Fruit fly (Drosophila melanogaster) whole organism, embryonic: ENCODE measurements around the gene tmod.

Experiments
- Aef1 ChIP-seq: fragments of 200-800 bp; sonication (Bioruptor generic); IDR thresholded peaks from 3 replicates; pipeline ENCODE4 v1.3.6; 2022; ENCODE audit warnings: missing biosample characterization, missing genetic modification characterization
- Antp ChIP-seq: fragments of 200-800 bp; sonication (Bioruptor generic); optimal IDR thresholded peaks from 3 replicates; lab custom pipeline; 2016; ENCODE audit warnings: missing biosample characterization, missing genetic modification characterization
- CG11085 ChIP-seq: fragments of 200-800 bp; sonication (Bioruptor generic); IDR thresholded peaks from 2 replicates; pipeline ENCODE4 v1.3.6; 2022; ENCODE audit warnings: missing biosample characterization, missing genetic modification characterization
- CG11247 ChIP-seq: fragments of 200-800 bp; sonication (Bioruptor generic); IDR thresholded peaks from 2 replicates; pipeline ENCODE4 v1.3.6; 2022; ENCODE audit warnings: missing biosample characterization, missing genetic modification characterization
- CG12769 ChIP-seq: fragments of 200-800 bp; sonication (Bioruptor generic); optimal IDR thresholded peaks from 2 replicates; lab custom pipeline; 2019; ENCODE audit warnings: missing biosample characterization, mild to moderate bottlenecking, missing genetic modification characterization, moderate library complexity
- CG12942 ChIP-seq: fragments of 200-800 bp; sonication (Bioruptor generic); optimal IDR thresholded peaks from 3 replicates; lab custom pipeline; 2016; ENCODE audit warnings: missing biosample characterization, missing genetic modification characterization
- CG13894 ChIP-seq: fragments of 200-800 bp; sonication (Bioruptor generic); optimal IDR thresholded peaks from 3 replicates; lab custom pipeline; 2018; ENCODE audit warnings: missing biosample characterization, mild to moderate bottlenecking, missing genetic modification characterization, moderate library complexity
- CG15269 ChIP-seq: fragments of 200-800 bp; sonication (Bioruptor generic); optimal IDR thresholded peaks from 2 replicates; lab custom pipeline; 2018; ENCODE audit warnings: missing biosample characterization, mild to moderate bottlenecking, missing genetic modification characterization, moderate library complexity
- CG15514 ChIP-seq: fragments of 200-800 bp; sonication (Bioruptor generic); optimal IDR thresholded peaks from 3 replicates; lab custom pipeline; 2017; ENCODE audit warnings: missing biosample characterization, missing genetic modification characterization, mild to moderate bottlenecking, moderate library complexity, missing genetic modification reagents
- CG15696 ChIP-seq: fragments of 200-800 bp; sonication (Bioruptor generic); optimal IDR thresholded peaks from 2 replicates; lab custom pipeline; 2019; ENCODE audit warnings: missing biosample characterization, mild to moderate bottlenecking, missing genetic modification characterization, moderate library complexity
- CG17361 ChIP-seq: fragments of 200-800 bp; sonication (Bioruptor generic); IDR thresholded peaks from 3 replicates; pipeline ENCODE4 v1.3.6; 2022; ENCODE audit warnings: missing biosample characterization, missing genetic modification characterization
- CG17829 ChIP-seq: fragments of 200-800 bp; optimal IDR thresholded peaks from 2 replicates; lab custom pipeline; 2019; ENCODE audit warnings: missing biosample characterization, mild to moderate bottlenecking, missing genetic modification characterization, moderate library complexity
- CG1792 ChIP-seq: fragments of 200-800 bp; sonication (Bioruptor generic); optimal IDR thresholded peaks from 2 replicates; lab custom pipeline; 2016; ENCODE audit warnings: missing biosample characterization, missing genetic modification characterization
- CG34224 ChIP-seq: fragments of 200-800 bp; sonication (Bioruptor generic); IDR thresholded peaks from 3 replicates; pipeline ENCODE4 v1.3.6; 2022; ENCODE audit warnings: missing biosample characterization, missing genetic modification characterization; ENCODE audit not compliant: partially characterized antibody
- CG34376 ChIP-seq: fragments of 200-800 bp; sonication (Bioruptor generic); optimal IDR thresholded peaks from 2 replicates; lab custom pipeline; 2018; ENCODE audit warnings: missing biosample characterization, mild to moderate bottlenecking, missing genetic modification characterization
- CG3726 ChIP-seq: fragments of 200-800 bp; sonication (Bioruptor generic); IDR thresholded peaks from 3 replicates; pipeline ENCODE4, ENCODE4 v1.3.6; 2022; ENCODE audit warnings: missing biosample characterization, missing genetic modification characterization
- CG42726 ChIP-seq: fragments of 200-800 bp; sonication (Bioruptor generic); IDR thresholded peaks from 2 replicates; pipeline ENCODE4 v1.3.6; 2022; ENCODE audit warnings: missing biosample characterization, missing genetic modification characterization; ENCODE audit not compliant: partially characterized antibody
- CG4820 ChIP-seq: fragments of 200-800 bp; sonication (Bioruptor generic); optimal IDR thresholded peaks from 3 replicates; lab custom pipeline; 2016; ENCODE audit warnings: missing biosample characterization, missing genetic modification characterization
- CG6175 ChIP-seq: fragments of 200-800 bp; sonication (Bioruptor generic); IDR thresholded peaks from 3 replicates; pipeline ENCODE4 v1.3.6; 2022; ENCODE audit warnings: missing biosample characterization, missing genetic modification characterization
- CG6854 ChIP-seq: fragments of 200-800 bp; sonication (Bioruptor generic); optimal IDR thresholded peaks from 3 replicates; lab custom pipeline; 2017; ENCODE audit warnings: missing biosample characterization, mild to moderate bottlenecking, missing genetic modification characterization
- D19B ChIP-seq: fragments of 200-800 bp; sonication (Bioruptor generic); optimal IDR thresholded peaks from 2 replicates; lab custom pipeline; 2017; ENCODE audit warnings: missing biosample characterization, mild to moderate bottlenecking, missing genetic modification characterization
- Dref ChIP-seq: fragments of 200-800 bp; sonication (Bioruptor generic); IDR thresholded peaks from 2 replicates; pipeline ENCODE4 v1.3.6; 2022; ENCODE audit warnings: missing biosample characterization, missing genetic modification characterization
- Eip74EF ChIP-seq, 2 experiments: fragments of 200-800 bp in 1 of 2; fragments of >200 bp in 1 of 2; sonication (Bioruptor generic) in 1 of 2; optimal IDR thresholded peaks; 2 replicates each; lab custom pipeline; 2017 to 2019; ENCODE audit warnings: missing biosample characterization in 2 of 2, missing genetic modification characterization in 2 of 2, mild to moderate bottlenecking in 1 of 2, moderate library complexity in 1 of 2
- Ets97D ChIP-seq: fragments of 200-800 bp; sonication (Bioruptor generic); optimal IDR thresholded peaks from 3 replicates; lab custom pipeline; 2016; ENCODE audit warnings: missing biosample characterization, missing genetic modification characterization
- Fer1 ChIP-seq: fragments of 200-800 bp; sonication (Bioruptor generic); optimal IDR thresholded peaks from 2 replicates; lab custom pipeline; 2017; ENCODE audit warnings: missing biosample characterization, mild to moderate bottlenecking, missing genetic modification characterization
- Hr3 ChIP-seq: fragments of 200-800 bp; sonication (Bioruptor generic); optimal IDR thresholded peaks from 3 replicates; lab custom pipeline; 2016; ENCODE audit warnings: missing biosample characterization, missing genetic modification characterization
- Hr39 ChIP-seq: fragments of >200 bp; optimal IDR thresholded peaks from 2 replicates; lab custom pipeline; 2017
- Hsf ChIP-seq: fragments of 200-800 bp; sonication (Bioruptor generic); optimal IDR thresholded peaks from 3 replicates; lab custom pipeline; 2016; ENCODE audit warnings: missing biosample characterization, missing genetic modification characterization
- Mad ChIP-seq: fragments of 200-800 bp; sonication (Bioruptor generic); optimal IDR thresholded peaks from 2 replicates; lab custom pipeline; 2016; ENCODE audit warnings: missing biosample characterization, missing genetic modification characterization
- Oli ChIP-seq: fragments of 200-800 bp; sonication (Bioruptor generic); optimal IDR thresholded peaks from 2 replicates; lab custom pipeline; 2018; ENCODE audit warnings: missing biosample characterization, mild to moderate bottlenecking, missing genetic modification characterization, moderate library complexity
- Pdp1 ChIP-seq, 2 experiments: fragments of 200-800 bp; sonication (Bioruptor generic); optimal IDR thresholded peaks; 3 replicates each; lab custom pipeline; 2016; ENCODE audit warnings: missing biosample characterization in 2 of 2, missing genetic modification characterization in 2 of 2, mild to moderate bottlenecking in 1 of 2, moderate library complexity in 1 of 2
- Scr ChIP-seq: fragments of 200-800 bp; sonication (Bioruptor generic); IDR thresholded peaks from 2 replicates; pipeline ENCODE4 v1.3.6; 2022; ENCODE audit warnings: missing biosample characterization, missing genetic modification characterization; ENCODE audit not compliant: partially characterized antibody
- Trl ChIP-seq, 3 experiments: fragments of >200 bp in 2 of 3; fragments of 200-800 bp in 1 of 3; sonication (Bioruptor generic) in 1 of 3; optimal IDR thresholded peaks; 2 replicates in 1 of 3; 3 replicates in 2 of 3; lab custom pipeline; 2016 to 2017; ENCODE audit warnings: missing biosample characterization in 1 of 3, missing genetic modification characterization in 1 of 3
- bbx ChIP-seq: fragments of 200-800 bp; sonication (Bioruptor generic); IDR thresholded peaks from 2 replicates; pipeline ENCODE4 v1.3.6; 2022; ENCODE audit warnings: missing biosample characterization, missing genetic modification characterization; ENCODE audit not compliant: partially characterized antibody
- crol ChIP-seq: fragments of 200-800 bp; sonication (Bioruptor generic); IDR thresholded peaks from 2 replicates; pipeline ENCODE4 v1.3.6; 2022; ENCODE audit warnings: missing biosample characterization, missing genetic modification characterization
- grn ChIP-seq: fragments of 200-800 bp; sonication (Bioruptor generic); optimal IDR thresholded peaks from 3 replicates; lab custom pipeline; 2017; ENCODE audit warnings: missing biosample characterization, missing genetic modification characterization
- hkb ChIP-seq, 2 experiments: fragments of 200-800 bp in 1 of 2; fragments of >200 bp in 1 of 2; sonication (Bioruptor generic) in 1 of 2; IDR thresholded peaks in 1 of 2; optimal IDR thresholded peaks in 1 of 2; 2 replicates each; pipeline versions ENCODE4 v1.3.6 to Lab custom; 2017 to 2022; ENCODE audit warnings: missing biosample characterization in 1 of 2, missing genetic modification characterization in 1 of 2
- lilli ChIP-seq: fragments of 200-800 bp; sonication (Bioruptor generic); optimal IDR thresholded peaks from 3 replicates; lab custom pipeline; 2016; ENCODE audit warnings: missing biosample characterization, missing genetic modification characterization
- lmd ChIP-seq: fragments of 200-800 bp; sonication (Bioruptor generic); IDR thresholded peaks from 2 replicates; pipeline ENCODE4 v1.3.6; 2022; ENCODE audit warnings: missing biosample characterization, missing genetic modification characterization
- lola ChIP-seq, 3 experiments: fragments of >200 bp in 2 of 3; fragments of 200-800 bp in 1 of 3; sonication (Bioruptor generic) in 1 of 3; optimal IDR thresholded peaks; 2 replicates each; lab custom pipeline; 2017 to 2019; ENCODE audit warnings: missing biosample characterization in 3 of 3, missing genetic modification characterization in 3 of 3, mild to moderate bottlenecking in 1 of 3, moderate library complexity in 1 of 3
- p53 ChIP-seq: fragments of 200-800 bp; sonication (Bioruptor generic); optimal IDR thresholded peaks from 2 replicates; lab custom pipeline; 2016; ENCODE audit warnings: missing biosample characterization, missing genetic modification characterization
- pros ChIP-seq: fragments of 200-800 bp; sonication (Bioruptor generic); optimal IDR thresholded peaks from 3 replicates; lab custom pipeline; 2019; ENCODE audit warnings: missing biosample characterization, mild to moderate bottlenecking, missing genetic modification characterization, moderate library complexity
- pum ChIP-seq: fragments of 200-800 bp; sonication (Bioruptor generic); optimal IDR thresholded peaks from 2 replicates; lab custom pipeline; 2016; ENCODE audit warnings: missing biosample characterization, missing genetic modification characterization
- row ChIP-seq: fragments of 200-800 bp; sonication (Bioruptor generic); IDR thresholded peaks from 3 replicates; pipeline ENCODE4 v1.3.6; 2022; ENCODE audit warnings: missing biosample characterization, missing genetic modification characterization
- schlank ChIP-seq: fragments of 200-800 bp; sonication (Bioruptor generic); optimal IDR thresholded peaks from 2 replicates; lab custom pipeline; 2018; ENCODE audit warnings: missing biosample characterization, mild to moderate bottlenecking, missing genetic modification characterization
- tx ChIP-seq: fragments of 200-800 bp; sonication (Bioruptor generic); optimal IDR thresholded peaks from 2 replicates; lab custom pipeline; 2016; ENCODE audit warnings: missing biosample characterization, missing genetic modification characterization
- unpg ChIP-seq: fragments of 200-800 bp; sonication (Bioruptor generic); optimal IDR thresholded peaks from 3 replicates; lab custom pipeline; 2018; ENCODE audit warnings: missing biosample characterization, mild to moderate bottlenecking, missing genetic modification characterization, moderate library complexity
- vnd ChIP-seq: fragments of 200-800 bp; sonication (Bioruptor generic); IDR thresholded peaks from 3 replicates; pipeline ENCODE4 v1.3.6; 2022; ENCODE audit warnings: missing biosample characterization, missing genetic modification characterization; ENCODE audit not compliant: partially characterized antibody
- yki ChIP-seq: fragments of >200 bp; optimal IDR thresholded peaks from 3 replicates; lab custom pipeline; 2018

Gene tmod

DNA sequence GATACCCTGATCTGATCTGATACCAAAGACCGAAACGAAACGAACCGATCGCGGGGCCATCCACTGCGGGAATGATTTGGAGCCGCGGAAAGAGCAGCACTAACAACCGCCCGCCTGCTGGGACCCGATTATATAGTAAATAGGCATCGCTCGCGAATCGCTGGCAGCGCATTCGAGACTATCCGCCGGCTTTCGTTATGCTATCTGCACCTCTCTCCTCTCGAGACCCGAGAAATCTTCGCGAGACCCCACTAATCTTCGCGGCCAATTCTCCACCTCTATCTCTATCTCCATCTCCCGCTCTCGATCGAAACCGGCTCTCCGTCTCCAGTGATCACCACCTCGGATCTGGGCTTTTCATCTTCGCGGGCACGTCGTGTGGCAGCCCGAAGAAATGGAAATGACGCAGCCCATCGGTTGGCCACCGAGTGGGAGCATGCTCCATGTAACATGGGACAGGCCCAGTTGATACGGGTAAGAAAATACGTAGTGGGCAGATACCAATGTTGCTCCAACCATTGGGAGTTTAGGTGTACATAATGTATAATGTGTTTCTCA lies 54.9 kb downstream of the tmod start, which contains the start of gene CG9717 (continued):
- TF ChIP-seq CG6175 (GFP tag; lab: Robert Waterston, UW) (0 out of 3 replicates have a peak, but pooled peaks have one; percentile 59), Ets97D (no peak), CG15696 (tag; lab: Kevin White, UChicago) (no peak), hkb (optimal IDR thresholded peaks at IDR 0.05; lab: Kevin White, UChicago) (no peak), hkb (GFP tag; IDR thresholded peaks at IDR 0.05; lab: Robert Waterston, UW) (no peak), lilli (GFP tag; lab: Kevin White, UChicago) (no peak), Scr (GFP tag; lab: Robert Waterston, UW) (no peak), lola (GFP tag; optimal IDR thresholded peaks at IDR 0.05; lab: Kevin White, UChicago) (no peak), Eip74EF (GFP tag; optimal IDR thresholded peaks at IDR 0.05; lab: Kevin White, UChicago) (no peak), D19B (GFP tag; lab: Kevin White, UChicago) (no peak), CG6854 (GFP tag; lab: Kevin White, UChicago) (no peak), schlank (tag; lab: Kevin White, UChicago) (no peak), p53 (GFP tag; lab: Kevin White, UChicago) (no peak), CG15269 (tag; lab: Kevin White, UChicago) (no peak), vnd (GFP tag; lab: Robert Waterston, UW) (no peak), CG4820 (no peak), CG11085 (GFP tag; lab: Robert Waterston, UW) (no peak), CG12769 (tag; lab: Kevin White, UChicago) (peak; percentile 75), Aef1 (GFP tag; lab: Robert Waterston, UW) (no peak), unpg (GFP tag; lab: Kevin White, UChicago) (no peak), CG42726 (GFP tag; lab: Robert Waterston, UW) (0 out of 2 replicates have a peak, but pooled peaks have one; percentile 21), CG34224 (GFP tag; lab: Robert Waterston, UW) (no peak), pros (peak; percentile 29), Hr39 (no peak), Trl (optimal IDR thresholded peaks at IDR 0.05; lab: Kevin White, UChicago) (peak; percentile 15 to 32), Trl (GFP tag; optimal IDR thresholded peaks at IDR 0.05; lab: Kevin White, UChicago) (no peak), Oli (tag; lab: Kevin White, UChicago) (no peak), Fer1 (GFP tag; lab: Kevin White, UChicago) (no peak), CG17829 (tag; lab: Kevin White, UChicago) (no peak), Dref (no peak), CG1792 (no peak), lmd (GFP tag; lab: Robert Waterston, UW) (no peak), Mad (no peak), Antp (GFP tag; lab: Kevin White, UChicago) (no peak), Hsf (GFP tag; lab: Kevin White, UChicago) (no peak), yki (lab: Kevin White, UChicago) (no peak), tx (GFP tag; lab: Kevin White, UChicago) (no peak), row (no peak), CG3726 (GFP tag; lab: Robert Waterston, UW) (no peak), CG12942 (GFP tag; lab: Kevin White, UChicago) (no peak), CG17361 (GFP tag; lab: Robert Waterston, UW) (no peak), crol (GFP tag; lab: Robert Waterston, UW) (no peak), CG11247 (GFP tag; lab: Robert Waterston, UW) (no peak), pum (no peak), grn (peak; percentile 13), bbx (GFP tag; lab: Robert Waterston, UW) (no peak), CG13894 (peak; percentile 94), Hr3 (GFP tag; lab: Kevin White, UChicago) (no peak), CG34376 (GFP tag; lab: Kevin White, UChicago) (no peak), CG15514 (GFP tag; lab: Kevin White, UChicago) (no peak), Pdp1 (GFP tag; optimal IDR thresholded peaks at IDR 0.05; lab: Kevin White, UChicago) (peak in 1 of 2 experiments; percentile 9)
